Fruit fly (Drosophila melanogaster) whole organism, embryonic: ENCODE measurements around the gene Kah.
A peak's percentile ranks its signal among the peaks of the same experiment; 100 is the strongest.

Experiments
- Abd-B ChIP-seq: fragments of 200-800 bp; sonication (Bioruptor generic); optimal IDR thresholded peaks from 2 replicates; lab custom pipeline; 2018; ENCODE audit warnings: missing biosample characterization, mild to moderate bottlenecking, missing genetic modification characterization, moderate library complexity
- B-H1 ChIP-seq: fragments of 200-800 bp; sonication (Bioruptor generic); IDR thresholded peaks from 3 replicates; pipeline ENCODE4 v1.3.6; 2022; ENCODE audit warnings: missing biosample characterization, missing genetic modification characterization
- BEAF-32 ChIP-seq: fragments of 200-800 bp; sonication (Bioruptor generic); optimal IDR thresholded peaks from 3 replicates; lab custom pipeline; 2017; ENCODE audit warnings: missing biosample characterization, missing genetic modification characterization, mild to moderate bottlenecking, moderate library complexity, missing genetic modification reagents
- Bgb ChIP-seq: fragments of 200-800 bp; sonication (Bioruptor generic); IDR thresholded peaks from 2 replicates; pipeline ENCODE4 v1.3.6; 2022; ENCODE audit warnings: missing biosample characterization, missing genetic modification characterization; ENCODE audit not compliant: partially characterized antibody
- CG10431 ChIP-seq: fragments of 200-800 bp; sonication (Bioruptor generic); optimal IDR thresholded peaks from 3 replicates; lab custom pipeline; 2018; ENCODE audit warnings: missing biosample characterization, mild to moderate bottlenecking, missing genetic modification characterization
- CG11247 ChIP-seq: fragments of 200-800 bp; sonication (Bioruptor generic); IDR thresholded peaks from 2 replicates; pipeline ENCODE4 v1.3.6; 2022; ENCODE audit warnings: missing biosample characterization, missing genetic modification characterization
- CG11696 ChIP-seq: fragments of 200-800 bp; sonication (Bioruptor generic); IDR thresholded peaks from 2 replicates; pipeline ENCODE4 v1.3.6; 2022; ENCODE audit warnings: missing biosample characterization, missing genetic modification characterization
- CG12769 ChIP-seq: fragments of 200-800 bp; sonication (Bioruptor generic); optimal IDR thresholded peaks from 2 replicates; lab custom pipeline; 2019; ENCODE audit warnings: missing biosample characterization, mild to moderate bottlenecking, missing genetic modification characterization, moderate library complexity
- CG15073 ChIP-seq: fragments of 200-800 bp; sonication (Bioruptor generic); optimal IDR thresholded peaks from 2 replicates; lab custom pipeline; 2016; ENCODE audit warnings: missing biosample characterization, missing genetic modification characterization
- CG1647 ChIP-seq: fragments of 200-800 bp; sonication (Bioruptor generic); optimal IDR thresholded peaks from 3 replicates; lab custom pipeline; 2016; ENCODE audit warnings: missing biosample characterization, missing genetic modification characterization
- CG16863 ChIP-seq: fragments of 200-800 bp; sonication (Bioruptor generic); optimal IDR thresholded peaks from 3 replicates; lab custom pipeline; 2016; ENCODE audit warnings: missing biosample characterization, missing genetic modification characterization
- CG17328 ChIP-seq: fragments of 200-800 bp; sonication (Bioruptor generic); IDR thresholded peaks from 2 replicates; pipeline ENCODE4 v1.3.6; 2022; ENCODE audit warnings: missing biosample characterization, missing genetic modification characterization
- CG17829 ChIP-seq: fragments of 200-800 bp; optimal IDR thresholded peaks from 2 replicates; lab custom pipeline; 2019; ENCODE audit warnings: missing biosample characterization, mild to moderate bottlenecking, missing genetic modification characterization, moderate library complexity
- CG2199 ChIP-seq: fragments of 200-800 bp; sonication (Bioruptor generic); IDR thresholded peaks from 3 replicates; pipeline ENCODE4 v1.3.6; 2022; ENCODE audit warnings: missing biosample characterization, missing genetic modification characterization
- CG2202 ChIP-seq: fragments of 200-800 bp; sonication (Bioruptor generic); optimal IDR thresholded peaks from 2 replicates; lab custom pipeline; 2018; ENCODE audit warnings: missing biosample characterization, mild to moderate bottlenecking, missing genetic modification characterization
- CG30431 ChIP-seq: fragments of 200-800 bp; sonication (Bioruptor generic); optimal IDR thresholded peaks from 2 replicates; lab custom pipeline; 2017; ENCODE audit warnings: missing biosample characterization, missing genetic modification characterization
- CG3065 ChIP-seq: fragments of 200-800 bp; sonication (Bioruptor generic); optimal IDR thresholded peaks from 2 replicates; lab custom pipeline; 2016; ENCODE audit warnings: missing biosample characterization, missing genetic modification characterization
- CG31365 ChIP-seq: fragments of 200-800 bp; sonication (Bioruptor generic); optimal IDR thresholded peaks from 2 replicates; lab custom pipeline; 2018; ENCODE audit warnings: missing biosample characterization, mild to moderate bottlenecking, missing genetic modification characterization
- CG3407 ChIP-seq: fragments of 200-800 bp; sonication (Bioruptor generic); optimal IDR thresholded peaks from 2 replicates; lab custom pipeline; 2018; ENCODE audit warnings: missing biosample characterization, mild to moderate bottlenecking, missing genetic modification characterization
- CG34224 ChIP-seq: fragments of 200-800 bp; sonication (Bioruptor generic); IDR thresholded peaks from 3 replicates; pipeline ENCODE4 v1.3.6; 2022; ENCODE audit warnings: missing biosample characterization, missing genetic modification characterization; ENCODE audit not compliant: partially characterized antibody
- CG9876 ChIP-seq: fragments of 200-800 bp; sonication (Bioruptor generic); optimal IDR thresholded peaks from 2 replicates; lab custom pipeline; 2016; ENCODE audit warnings: missing biosample characterization, missing genetic modification characterization
- CkIIα-i1 ChIP-seq: fragments of 200-800 bp; sonication (Bioruptor generic); IDR thresholded peaks from 2 replicates; pipeline ENCODE4 v1.3.6; 2022; ENCODE audit warnings: missing biosample characterization, missing genetic modification characterization
- CoRest ChIP-seq: fragments of 200-800 bp; sonication (Bioruptor generic); optimal IDR thresholded peaks from 3 replicates; lab custom pipeline; 2018; ENCODE audit warnings: missing biosample characterization, mild to moderate bottlenecking, missing genetic modification characterization, moderate library complexity
- D19B ChIP-seq: fragments of 200-800 bp; sonication (Bioruptor generic); optimal IDR thresholded peaks from 2 replicates; lab custom pipeline; 2017; ENCODE audit warnings: missing biosample characterization, mild to moderate bottlenecking, missing genetic modification characterization
- Dek ChIP-seq: fragments of 200-800 bp; sonication (Bioruptor generic); optimal IDR thresholded peaks from 3 replicates; lab custom pipeline; 2019; ENCODE audit warnings: missing biosample characterization, mild to moderate bottlenecking, missing genetic modification characterization, moderate library complexity
- Dfd ChIP-seq, 2 experiments: fragments of >200 bp; optimal IDR thresholded peaks; 2 replicates each; lab custom pipeline; 2017; ENCODE audit warnings: missing biosample characterization in 2 of 2, missing genetic modification characterization in 2 of 2
- E2f1 ChIP-seq: fragments of 200-800 bp; sonication (Bioruptor generic); IDR thresholded peaks from 2 replicates; pipeline ENCODE4 v1.3.6; 2022; ENCODE audit warnings: missing biosample characterization, missing genetic modification characterization
- HLH3B ChIP-seq: fragments of 200-800 bp; sonication (Bioruptor generic); IDR thresholded peaks from 2 replicates; pipeline ENCODE4 v1.3.6; 2022; ENCODE audit warnings: missing biosample characterization, missing genetic modification characterization
- HLH4C ChIP-seq: fragments of 200-800 bp; sonication (Bioruptor generic); IDR thresholded peaks from 3 replicates; pipeline ENCODE4 v1.3.6; 2022; ENCODE audit warnings: missing biosample characterization, missing genetic modification characterization; ENCODE audit not compliant: partially characterized antibody
- HLH54F ChIP-seq: fragments of 200-800 bp; sonication (Bioruptor generic); optimal IDR thresholded peaks from 3 replicates; lab custom pipeline; 2016; ENCODE audit warnings: missing biosample characterization, missing genetic modification characterization
- Jarid2 ChIP-seq: fragments of 200-800 bp; sonication (Bioruptor generic); optimal IDR thresholded peaks from 3 replicates; lab custom pipeline; 2017; ENCODE audit warnings: mild to moderate bottlenecking, missing biosample characterization, missing genetic modification reagents, missing genetic modification characterization
- MBD-R2 ChIP-seq: fragments of 200-800 bp; sonication (Bioruptor generic); IDR thresholded peaks from 2 replicates; pipeline ENCODE4 v1.3.6; 2022; ENCODE audit warnings: missing biosample characterization, missing genetic modification characterization
- Oaz ChIP-seq: fragments of 200-800 bp; sonication (Bioruptor generic); IDR thresholded peaks from 2 replicates; pipeline ENCODE4 v1.3.6; 2022; ENCODE audit warnings: missing biosample characterization, missing genetic modification characterization
- TFAM ChIP-seq: fragments of 200-800 bp; sonication (Bioruptor generic); optimal IDR thresholded peaks from 2 replicates; lab custom pipeline; 2017; ENCODE audit warnings: missing biosample characterization, missing genetic modification characterization, inconsistent platforms
- ac ChIP-seq: fragments of 200-800 bp; sonication (Bioruptor generic); optimal IDR thresholded peaks from 3 replicates; lab custom pipeline; 2017; ENCODE audit warnings: missing biosample characterization, mild to moderate bottlenecking, missing genetic modification characterization
- bab2 ChIP-seq: fragments of 200-800 bp; sonication (Bioruptor generic); optimal IDR thresholded peaks from 2 replicates; lab custom pipeline; 2016; ENCODE audit warnings: missing biosample characterization, missing genetic modification characterization
- ems ChIP-seq: fragments of 200-800 bp; sonication (Bioruptor generic); optimal IDR thresholded peaks from 3 replicates; lab custom pipeline; 2016; ENCODE audit warnings: missing biosample characterization, missing genetic modification characterization
- ftz-f1 ChIP-seq: fragments of 200-800 bp; sonication (Bioruptor generic); optimal IDR thresholded peaks from 2 replicates; lab custom pipeline; 2016; ENCODE audit warnings: missing biosample characterization, missing genetic modification characterization
- hb ChIP-seq: fragments of 200-800 bp; sonication (Bioruptor generic); IDR thresholded peaks from 3 replicates; pipeline ENCODE4 v1.3.6; 2022; ENCODE audit warnings: missing biosample characterization, missing genetic modification characterization; ENCODE audit not compliant: partially characterized antibody
- hth ChIP-seq: fragments of >200 bp; optimal IDR thresholded peaks from 2 replicates; lab custom pipeline; 2017; ENCODE audit warnings: inconsistent platforms
- jigr1 ChIP-seq: fragments of 200-800 bp; sonication (Bioruptor generic); IDR thresholded peaks from 3 replicates; pipeline ENCODE4 v1.3.6; 2022; ENCODE audit warnings: missing biosample characterization, missing genetic modification characterization
- lmd ChIP-seq: fragments of 200-800 bp; sonication (Bioruptor generic); IDR thresholded peaks from 2 replicates; pipeline ENCODE4 v1.3.6; 2022; ENCODE audit warnings: missing biosample characterization, missing genetic modification characterization
- org-1 ChIP-seq: fragments of 200-800 bp; sonication (Bioruptor generic); optimal IDR thresholded peaks from 2 replicates; lab custom pipeline; 2017; ENCODE audit warnings: missing biosample characterization, missing genetic modification characterization
- pfk ChIP-seq: fragments of 200-800 bp; sonication (Bioruptor generic); optimal IDR thresholded peaks from 2 replicates; lab custom pipeline; 2018; ENCODE audit warnings: missing biosample characterization, mild to moderate bottlenecking, missing genetic modification characterization, moderate library complexity
- pzg ChIP-seq: fragments of 200-800 bp; sonication (Bioruptor generic); optimal IDR thresholded peaks from 3 replicates; lab custom pipeline; 2018; ENCODE audit warnings: missing biosample characterization, mild to moderate bottlenecking, missing genetic modification characterization, moderate library complexity
- sim ChIP-seq: fragments of 200-800 bp; sonication (Bioruptor generic); IDR thresholded peaks from 2 replicates; pipeline ENCODE4 v1.3.6; 2022; ENCODE audit warnings: missing biosample characterization, missing genetic modification characterization
- slp2 ChIP-seq: fragments of 200-800 bp; sonication (Bioruptor generic); optimal IDR thresholded peaks from 2 replicates; lab custom pipeline; 2016; ENCODE audit warnings: missing biosample characterization, missing genetic modification characterization
- stwl ChIP-seq: fragments of 200-800 bp; sonication (Bioruptor generic); optimal IDR thresholded peaks from 3 replicates; lab custom pipeline; 2018; ENCODE audit warnings: missing biosample characterization, mild to moderate bottlenecking, missing genetic modification characterization, moderate library complexity

The Kah gene

DNA sequence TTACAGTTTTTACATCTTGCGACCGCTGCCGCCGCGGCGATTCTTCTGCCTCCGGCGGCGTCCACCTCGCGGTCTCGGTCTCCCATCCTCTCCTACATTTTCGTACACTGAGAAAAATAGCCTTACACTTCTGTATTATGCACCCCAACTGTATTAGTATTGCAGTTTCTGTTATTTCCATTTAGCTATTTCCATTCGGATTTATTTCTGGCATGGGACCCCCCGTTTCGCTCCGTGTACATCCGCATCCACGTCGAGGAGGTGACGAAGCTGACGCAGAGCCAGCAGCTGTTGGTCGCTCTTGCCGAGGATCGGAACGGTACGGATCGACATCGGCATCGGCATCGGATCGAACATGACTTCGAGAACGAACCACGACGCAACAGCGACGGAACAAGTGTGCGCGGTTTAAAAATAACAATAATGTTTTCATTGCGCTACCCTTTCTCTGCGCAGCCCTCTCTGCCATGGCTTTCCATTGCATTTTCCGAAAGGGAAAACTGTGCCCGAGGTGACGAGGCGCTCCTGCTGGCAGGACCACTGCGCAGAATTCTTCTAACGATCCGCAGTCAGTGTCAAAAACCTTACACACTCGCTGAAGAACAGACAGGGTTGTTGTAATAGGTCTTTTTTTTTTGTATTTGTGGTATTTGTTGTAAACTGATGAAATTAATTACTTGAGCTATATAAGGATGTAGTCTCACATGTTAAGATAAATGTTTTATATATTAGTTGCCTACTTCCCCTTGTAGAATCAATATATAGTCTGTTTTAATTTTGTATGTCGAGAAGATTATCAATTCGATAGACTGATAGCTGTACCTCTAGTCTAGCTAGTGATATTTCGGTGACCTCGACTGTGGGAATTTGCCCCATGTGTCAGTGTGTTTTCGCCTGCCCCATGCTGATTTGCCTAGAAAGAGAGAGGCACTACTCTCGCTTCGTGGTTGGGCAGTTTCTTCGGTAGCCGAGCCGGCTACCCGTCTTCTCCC, 512 bp upstream of the Kah start (continued):
- TF ChIP-seq Dfd (GFP tag; optimal IDR thresholded peaks at IDR 0.05; lab: Kevin White, UChicago): no peak
- TF ChIP-seq CkIIα-i1 (GFP tag; lab: Robert Waterston, UW): no peak
- peak; percentile 70 for TF ChIP-seq D19B (GFP tag; lab: Kevin White, UChicago)
- TF ChIP-seq CG15073 (GFP tag; lab: Kevin White, UChicago): peak; percentile 22
- TF ChIP-seq Bgb (GFP tag; lab: Robert Waterston, UW): no peak
- peak; percentile 70 for TF ChIP-seq CG31365 (tag; lab: Kevin White, UChicago)
- peak; percentile 82 for TF ChIP-seq CG11696 (GFP tag; lab: Robert Waterston, UW)
- peak; percentile 63; the same call in 1 of the 3 replicates for TF ChIP-seq jigr1 (GFP tag; lab: Robert Waterston, UW)
- peak; percentile 59 for TF ChIP-seq Jarid2 (GFP tag; lab: Kevin White, UChicago)
- TF ChIP-seq HLH4C (GFP tag; lab: Robert Waterston, UW): no peak
- peak; percentile 93 for TF ChIP-seq CG17328 (GFP tag; lab: Robert Waterston, UW)
- TF ChIP-seq hb (GFP tag; lab: Robert Waterston, UW): no peak
- TF ChIP-seq pfk (GFP tag; lab: Kevin White, UChicago): peak; percentile 35
- peak; percentile 28 for TF ChIP-seq stwl (tag; lab: Kevin White, UChicago)
- TF ChIP-seq Abd-B (GFP tag; lab: Kevin White, UChicago): peak; percentile 72
- TF ChIP-seq CG1647: peak; percentile 88
- no peak for TF ChIP-seq hth (lab: Kevin White, UChicago)
- peak; percentile 89 for TF ChIP-seq ems
- TF ChIP-seq MBD-R2 (GFP tag; lab: Robert Waterston, UW): peak; percentile 79
- peak; percentile 17 for TF ChIP-seq TFAM (GFP tag; lab: Kevin White, UChicago)
- peak; percentile 74 for TF ChIP-seq CG10431
- TF ChIP-seq HLH54F (GFP tag; lab: Kevin White, UChicago): peak; percentile 91
- TF ChIP-seq CG2199 (GFP tag; lab: Robert Waterston, UW): peak; percentile 80; the same call in 2 of the 3 replicates
- TF ChIP-seq E2f1 (GFP tag; lab: Robert Waterston, UW): peak; percentile 89
- peak; percentile 89 for TF ChIP-seq CG30431 (GFP tag; lab: Kevin White, UChicago)
- peak; percentile 86 for TF ChIP-seq org-1 (GFP tag; lab: Kevin White, UChicago)
- peak; percentile 89 for TF ChIP-seq CG9876 (GFP tag; lab: Kevin White, UChicago)
- no peak for TF ChIP-seq BEAF-32 (GFP tag; lab: Kevin White, UChicago)
- TF ChIP-seq CG11247 (GFP tag; lab: Robert Waterston, UW): peak; percentile 89
- peak; percentile 75 for TF ChIP-seq Oaz
- TF ChIP-seq CG3065 (GFP tag; lab: Kevin White, UChicago): peak; percentile 87
- peak; percentile 77 for TF ChIP-seq CG3407 (GFP tag; lab: Kevin White, UChicago)
- peak; percentile 93 for TF ChIP-seq lmd (GFP tag; lab: Robert Waterston, UW)
- TF ChIP-seq CG34224 (GFP tag; lab: Robert Waterston, UW): no peak
- peak; percentile 8 for TF ChIP-seq pzg (GFP tag; lab: Kevin White, UChicago)
- peak; percentile 81 for TF ChIP-seq B-H1 (GFP tag; lab: Robert Waterston, UW)
- peak; percentile 55 for TF ChIP-seq ftz-f1 (GFP tag; lab: Kevin White, UChicago)
- peak; percentile 93 for TF ChIP-seq CG17829 (tag; lab: Kevin White, UChicago)
- peak; percentile 94 for TF ChIP-seq HLH3B (GFP tag; lab: Robert Waterston, UW)
- peak; percentile 96 for TF ChIP-seq CG12769 (tag; lab: Kevin White, UChicago)
- TF ChIP-seq CoRest (tag; lab: Kevin White, UChicago): peak; percentile 87
- peak; percentile 84 for TF ChIP-seq slp2 (GFP tag; lab: Kevin White, UChicago)
- peak; percentile 83 for TF ChIP-seq sim (GFP tag; lab: Robert Waterston, UW)
- peak; percentile 91 for TF ChIP-seq CG16863 (GFP tag; lab: Kevin White, UChicago)
- TF ChIP-seq Dek (tag; lab: Kevin White, UChicago): peak; percentile 88
- TF ChIP-seq bab2: peak; percentile 86
- TF ChIP-seq ac (GFP tag; lab: Kevin White, UChicago): peak; percentile 71
- TF ChIP-seq CG2202: peak; percentile 75
